Worm (Caenorhabditis elegans): ENCODE measurements around the gene F10G7.12.

Gene F10G7.12

DNA sequence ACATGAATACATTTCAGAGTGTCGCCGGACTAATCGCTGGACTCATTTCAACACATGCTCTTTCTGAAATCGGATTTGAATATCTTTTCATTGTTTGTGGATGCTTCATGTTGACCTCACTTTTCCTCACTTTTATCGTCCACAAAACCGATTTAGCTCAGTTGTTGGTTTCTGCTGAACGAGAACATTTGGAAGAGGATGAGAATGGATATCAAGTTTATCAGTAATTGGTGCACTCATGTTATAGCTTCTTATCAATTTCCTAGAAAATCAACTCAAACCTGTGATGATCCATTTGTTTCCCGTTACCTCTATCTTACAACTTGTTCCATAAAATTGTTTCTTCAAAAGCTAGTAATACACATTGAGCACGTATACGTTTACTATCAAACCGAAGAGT lies 6.5 kb downstream of the F10G7.12 start:
- TF ChIP-seq madf-10 (tag; optimal IDR thresholded peaks at IDR 0.05) (no peak), F49E8.2 (tag; optimal IDR thresholded peaks at IDR 0.05; ENCODE audit: insufficient read depth) (peak; percentile 56), F57C9.4 (tag; optimal IDR thresholded peaks at IDR 0.05) (no peak), Y56A3A.18 (GFP tag; IDR thresholded peaks at IDR 0.05) (no peak), ztf-25 (GFP tag; IDR thresholded peaks at IDR 0.05) (no peak), bed-2 (GFP tag; IDR thresholded peaks at IDR 0.05) (no peak), ztf-22 (GFP tag; optimal IDR thresholded peaks at IDR 0.05) (no peak), nhr-80 (tag; optimal IDR thresholded peaks at IDR 0.05) (no peak), Y79H2A.3 (GFP tag; conservative IDR thresholded peaks at IDR 0.05) (no peak), attf-6 (GFP tag; IDR thresholded peaks at IDR 0.05) (no peak), akir-1 (GFP tag; optimal IDR thresholded peaks at IDR 0.05) (no peak), attf-3 (GFP tag; conservative IDR thresholded peaks at IDR 0.05) (no peak), F10E7.11 (tag; optimal IDR thresholded peaks at IDR 0.05) (no peak), nfya-2 (GFP tag; IDR thresholded peaks at IDR 0.05) (no peak), lin-40 (tag; optimal IDR thresholded peaks at IDR 0.05) (no peak), attf-5 (GFP tag; optimal IDR thresholded peaks at IDR 0.05) (no peak), tbx-9 (tag; optimal IDR thresholded peaks at IDR 0.05; ENCODE audit: borderline replicate concordance) (no peak), ceh-40 (GFP tag; IDR thresholded peaks at IDR 0.05) (no peak), mxl-1 (tag; optimal IDR thresholded peaks at IDR 0.05) (no peak), rcor-1 (GFP tag; IDR thresholded peaks at IDR 0.05) (0 out of 2 replicates have a peak, but pooled peaks have one; percentile 28), athp-1 (tag; optimal IDR thresholded peaks at IDR 0.05) (peak; percentile 40), efl-1 (GFP tag; optimal IDR thresholded peaks at IDR 0.05) (no peak), sdz-38 (tag; optimal IDR thresholded peaks at IDR 0.05) (no peak), Y95B8A.8 (GFP tag; IDR thresholded peaks at IDR 0.05) (no peak), pha-4 (tag; optimal IDR thresholded peaks at IDR 0.05) (no peak), somi-1 (GFP tag; optimal IDR thresholded peaks at IDR 0.05) (no peak), ztf-28 (GFP tag; IDR thresholded peaks at IDR 0.05) (no peak), K11D2.4 (GFP tag; IDR thresholded peaks at IDR 0.05) (no peak), nhr-90 (tag; optimal IDR thresholded peaks at IDR 0.05) (no peak), hrde-1 (tag; optimal IDR thresholded peaks at IDR 0.05; ENCODE audit: borderline replicate concordance) (peak; percentile 86), D2030.7 (GFP tag; IDR thresholded peaks at IDR 0.05) (no peak), dpl-1 (GFP tag; optimal IDR thresholded peaks at IDR 0.05) (no peak), lir-1 (GFP tag; conservative IDR thresholded peaks at IDR 0.05) (no peak), C06A6.2 (GFP tag; conservative IDR thresholded peaks at IDR 0.05) (no peak), mcd-1 (GFP tag; IDR thresholded peaks at IDR 0.05) (no peak), unc-130 (GFP tag; optimal IDR thresholded peaks at IDR 0.05) (no peak), lag-1 (GFP tag; IDR thresholded peaks at IDR 0.05) (no peak), snpc-1.3 (tag; optimal IDR thresholded peaks at IDR 0.05; ENCODE audit: insufficient read depth) (no peak), C17E4.6 (GFP tag; IDR thresholded peaks at IDR 0.05) (no peak), egl-18 (GFP tag; IDR thresholded peaks at IDR 0.05) (no peak), tbp1 (GFP tag; optimal IDR thresholded peaks at IDR 0.05) (peak; percentile 8), dox-1 (GFP tag; IDR thresholded peaks at IDR 0.05) (no peak), T07F8.4 (tag; optimal IDR thresholded peaks at IDR 0.05) (no peak), snpc-3.4 (tag; optimal IDR thresholded peaks at IDR 0.05) (no peak), let-607 (tag; optimal IDR thresholded peaks at IDR 0.05) (no peak), fkh-3 (tag; optimal IDR thresholded peaks at IDR 0.05) (no peak), egrh-3 (GFP tag; IDR thresholded peaks at IDR 0.05) (no peak), nfyb-1 (GFP tag; IDR thresholded peaks at IDR 0.05) (no peak), B0019.2 (GFP tag; conservative IDR thresholded peaks at IDR 0.05) (no peak)
